Worm (Caenorhabditis elegans) whole organism, midembryonic: Measurements from ENCODE around the gene E04F6.10.

ENCODE experiments used
- T22C8.4 ChIP-seq: fragments of 200-800 bp; sonication (Bioruptor generic); IDR thresholded peaks from 2 replicates; pipeline ENCODE4 v1.3.6; 2022; ENCODE audit warnings: missing genetic modification characterization, missing compliant biosample characterization
- cog-1 ChIP-seq: sonication (generic microtip); optimal IDR thresholded peaks from 2 replicates; lab custom pipeline; 2016; ENCODE audit warnings: missing genetic modification characterization, missing compliant biosample characterization
- flt-1 ChIP-seq: fragments of 200-800 bp; sonication (Bioruptor generic); IDR thresholded peaks from 2 replicates; pipeline ENCODE4 v1.3.6; 2022; ENCODE audit warnings: missing genetic modification characterization, missing compliant biosample characterization
- klf-2 ChIP-seq: fragments of 200-800 bp; sonication (Bioruptor generic); conservative IDR thresholded peaks from 2 replicates; pipeline ENCODE4 v1.3.6; 2022; ENCODE audit warnings: missing genetic modification reagents, missing genetic modification characterization, missing compliant biosample characterization
- med-1 ChIP-seq: sonication (generic microtip); optimal IDR thresholded peaks from 2 replicates; lab custom pipeline; 2017; ENCODE audit warnings: missing genetic modification characterization, mild to moderate bottlenecking, missing compliant biosample characterization, antibody characterized with exemption, missing genetic modification reagents; ENCODE audit not compliant: insufficient read depth
- ref-1 ChIP-seq: fragments of 200-800 bp; sonication (Bioruptor generic); conservative IDR thresholded peaks from 2 replicates; pipeline ENCODE4 v1.3.6; 2022; ENCODE audit warnings: missing genetic modification reagents, missing genetic modification characterization, missing compliant biosample characterization
- tab-1 ChIP-seq: fragments of 200-800 bp; sonication (Bioruptor generic); IDR thresholded peaks from 2 replicates; pipeline ENCODE4 v1.3.6; 2022; ENCODE audit warnings: missing genetic modification characterization, missing compliant biosample characterization
- ztf-23 ChIP-seq: fragments of 200-800 bp; sonication (Bioruptor generic); IDR thresholded peaks from 2 replicates; pipeline ENCODE4 v1.3.6; 2022; ENCODE audit warnings: missing genetic modification reagents, missing genetic modification characterization, missing compliant biosample characterization
- ztf-29 ChIP-seq: fragments of 200-800 bp; sonication (Bioruptor generic); IDR thresholded peaks from 2 replicates; pipeline ENCODE4 v1.3.6; 2022; ENCODE audit warnings: missing genetic modification reagents, missing genetic modification characterization, missing compliant biosample characterization

Gene E04F6.10

ce11 chrII:7174843-7175242 is 42.1 kb downstream of the E04F6.10 start, which contains the start of gene glc-4:
Gene glc-4, minus strand, starts transcription at chrII:7174943.
- no peak for TF ChIP-seq ztf-23 (GFP tag; lab: Robert Waterston, UW)
- TF ChIP-seq ztf-29 (GFP tag; lab: Robert Waterston, UW): no peak
- TF ChIP-seq cog-1 (tag; lab: Kevin White, UChicago): no peak

DNA sequence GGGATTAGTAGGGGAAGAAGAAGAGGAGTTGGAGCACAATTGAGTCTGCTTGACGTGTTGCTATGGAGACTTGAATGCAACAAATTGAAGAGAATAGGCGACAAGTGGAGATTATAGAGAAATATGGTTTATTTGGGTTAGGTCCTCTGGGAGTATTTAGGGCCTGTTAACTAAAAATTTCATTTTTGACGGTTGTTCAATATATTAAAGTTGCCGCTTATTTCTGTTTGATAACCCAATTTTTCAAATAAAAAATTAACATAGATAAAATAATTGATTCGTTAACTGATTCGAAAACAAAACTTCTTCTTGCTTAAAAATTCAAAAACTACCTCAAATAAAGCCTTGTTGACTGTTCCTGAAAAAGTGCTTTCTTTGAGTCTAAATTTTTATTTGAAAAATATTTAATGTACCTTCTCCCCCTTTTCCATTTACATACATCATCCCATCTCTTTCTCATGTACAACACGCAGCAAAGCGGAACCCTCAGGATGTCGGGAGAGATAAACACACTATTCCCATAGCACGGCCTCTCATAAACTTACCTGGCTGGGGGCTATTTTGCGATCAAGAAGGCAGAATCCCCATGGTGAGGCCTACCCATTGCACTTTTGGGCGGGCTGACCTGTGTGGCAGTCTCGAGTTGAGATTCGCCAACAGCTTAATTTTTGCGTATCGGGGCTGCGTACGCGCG is 45.5 kb downstream of the E04F6.10 start, which contains the start of gene dyf-13:
dyf-13 (minus strand) TSS at position 51 of the 694 bp plus-strand sequence.
- TF ChIP-seq cog-1 (tag; lab: Kevin White, UChicago): no peak
- TF ChIP-seq tab-1: no peak
- TF ChIP-seq T22C8.4 (GFP tag; lab: Robert Waterston, UW): no peak

ce11 chrII:7168712-7169111 is 48.2 kb downstream of the E04F6.10 start, which contains the start of gene col-36:
Gene col-36, minus strand, starts transcription at chrII:7168812.
- TF ChIP-seq ztf-29 (GFP tag; lab: Robert Waterston, UW) (no peak), ref-1 (GFP tag; lab: Robert Waterston, UW) (no peak), cog-1 (tag; lab: Kevin White, UChicago) (no peak)

DNA sequence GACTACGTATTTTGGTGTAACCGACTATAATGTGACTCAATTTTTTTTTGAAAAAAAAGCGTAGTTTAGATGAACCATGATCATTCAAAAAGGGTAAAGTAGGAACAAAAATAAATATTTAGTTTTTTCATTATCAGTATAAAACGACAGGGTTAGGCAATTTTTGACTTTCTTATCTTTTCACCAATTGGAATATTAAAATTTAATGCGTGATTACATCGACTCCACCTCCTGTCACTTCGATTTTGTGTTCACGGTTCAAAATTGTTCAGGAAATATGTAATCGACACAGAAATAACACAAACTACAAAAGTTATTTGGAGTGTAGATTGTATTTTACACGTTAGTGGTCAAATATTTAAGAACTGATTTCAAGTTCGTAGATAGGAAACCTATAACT is 50.2 kb downstream of the E04F6.10 start:
- no peak for TF ChIP-seq ref-1 (GFP tag; lab: Robert Waterston, UW)
- TF ChIP-seq tab-1: no peak
- no peak for TF ChIP-seq T22C8.4 (GFP tag; lab: Robert Waterston, UW)
- TF ChIP-seq med-1: no peak
- no peak for TF ChIP-seq flt-1 (GFP tag; lab: Robert Waterston, UW)
- TF ChIP-seq klf-2 (GFP tag; lab: Robert Waterston, UW): no peak
- TF ChIP-seq cog-1 (tag; lab: Kevin White, UChicago): no peak
- TF ChIP-seq ztf-29 (GFP tag; lab: Robert Waterston, UW): no peak
- no peak for TF ChIP-seq ztf-23 (GFP tag; lab: Robert Waterston, UW)

DNA sequence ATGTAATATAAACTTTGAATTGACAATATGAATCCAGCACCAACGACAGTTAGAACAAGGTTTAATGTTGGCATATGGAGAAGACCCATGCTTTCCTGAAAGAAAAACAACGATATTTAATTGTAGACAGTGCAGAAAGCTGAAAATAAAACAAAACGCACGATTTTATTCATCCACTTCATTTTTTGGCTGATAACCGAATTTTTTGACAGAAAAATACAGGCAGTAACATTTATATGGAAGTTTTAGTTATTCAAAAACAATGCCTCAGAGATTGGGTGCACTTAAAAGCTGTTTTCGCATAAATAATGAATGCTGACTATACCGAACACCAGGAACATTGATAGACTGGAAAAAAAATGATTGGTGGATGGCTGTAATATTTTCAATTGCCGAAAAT is 51.2 kb downstream of the E04F6.10 start, which contains the start of gene mfsd-13.2:
mfsd-13.2 (minus strand) TSS at position 101 of the 400 bp plus-strand sequence.
- TF ChIP-seq flt-1 (GFP tag; lab: Robert Waterston, UW) (no peak), tab-1 (no peak), cog-1 (tag; lab: Kevin White, UChicago) (no peak), ref-1 (GFP tag; lab: Robert Waterston, UW) (no peak), med-1 (no peak), ztf-23 (GFP tag; lab: Robert Waterston, UW) (no peak), T22C8.4 (GFP tag; lab: Robert Waterston, UW) (no peak), ztf-29 (GFP tag; lab: Robert Waterston, UW) (no peak), klf-2 (GFP tag; lab: Robert Waterston, UW) (no peak)
